Worm (Caenorhabditis elegans) whole organism, midembryonic: ENCODE results near the gene F48G7.10.

Experiments used
- T22C8.4 ChIP-seq: fragments of 200-800 bp; sonication (Bioruptor generic); IDR thresholded peaks from 2 replicates; pipeline ENCODE4 v1.3.6; 2022; ENCODE audit warnings: missing genetic modification characterization, missing compliant biosample characterization
- cog-1 ChIP-seq: sonication (generic microtip); optimal IDR thresholded peaks from 2 replicates; lab custom pipeline; 2016; ENCODE audit warnings: missing genetic modification characterization, missing compliant biosample characterization
- flt-1 ChIP-seq: fragments of 200-800 bp; sonication (Bioruptor generic); IDR thresholded peaks from 2 replicates; pipeline ENCODE4 v1.3.6; 2022; ENCODE audit warnings: missing genetic modification characterization, missing compliant biosample characterization
- klf-2 ChIP-seq: fragments of 200-800 bp; sonication (Bioruptor generic); conservative IDR thresholded peaks from 2 replicates; pipeline ENCODE4 v1.3.6; 2022; ENCODE audit warnings: missing genetic modification reagents, missing genetic modification characterization, missing compliant biosample characterization
- med-1 ChIP-seq: sonication (generic microtip); optimal IDR thresholded peaks from 2 replicates; lab custom pipeline; 2017; ENCODE audit warnings: missing genetic modification characterization, mild to moderate bottlenecking, missing compliant biosample characterization, antibody characterized with exemption, missing genetic modification reagents; ENCODE audit not compliant: insufficient read depth
- ref-1 ChIP-seq: fragments of 200-800 bp; sonication (Bioruptor generic); conservative IDR thresholded peaks from 2 replicates; pipeline ENCODE4 v1.3.6; 2022; ENCODE audit warnings: missing genetic modification reagents, missing genetic modification characterization, missing compliant biosample characterization
- tab-1 ChIP-seq: fragments of 200-800 bp; sonication (Bioruptor generic); IDR thresholded peaks from 2 replicates; pipeline ENCODE4 v1.3.6; 2022; ENCODE audit warnings: missing genetic modification characterization, missing compliant biosample characterization
- ztf-23 ChIP-seq: fragments of 200-800 bp; sonication (Bioruptor generic); IDR thresholded peaks from 2 replicates; pipeline ENCODE4 v1.3.6; 2022; ENCODE audit warnings: missing genetic modification reagents, missing genetic modification characterization, missing compliant biosample characterization
- ztf-29 ChIP-seq: fragments of 200-800 bp; sonication (Bioruptor generic); IDR thresholded peaks from 2 replicates; pipeline ENCODE4 v1.3.6; 2022; ENCODE audit warnings: missing genetic modification reagents, missing genetic modification characterization, missing compliant biosample characterization

F48G7.10 gene

DNA sequence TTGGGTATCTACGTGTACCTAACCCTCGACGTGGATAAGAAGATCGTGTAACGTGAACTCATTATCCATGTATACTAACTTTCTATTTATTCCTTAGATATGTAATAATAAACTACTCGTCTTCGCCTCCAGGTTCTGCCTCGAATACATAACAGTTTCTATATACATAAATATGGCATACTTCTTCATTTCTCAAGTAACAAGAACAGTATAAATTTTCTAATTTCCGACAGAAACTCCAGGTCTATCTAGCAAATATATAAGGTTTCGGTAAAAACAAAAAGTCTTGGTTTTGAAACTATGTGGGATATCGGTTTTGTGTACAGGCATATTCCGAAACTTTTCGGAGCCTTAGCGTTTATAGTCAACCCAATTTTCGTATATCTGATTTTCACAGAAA is 3.6 kb upstream of the F48G7.10 start, which contains the start of gene srj-37:
Gene srj-37, plus strand, starts transcription at position 301 of the 400 bp plus-strand sequence.
- no peak for TF ChIP-seq tab-1 (GFP tag; lab: Robert Waterston, UW)
- TF ChIP-seq cog-1 (tag; lab: Kevin White, UChicago): no peak
- no peak for TF ChIP-seq ztf-29 (GFP tag; lab: Robert Waterston, UW)
- TF ChIP-seq med-1 (GFP tag; lab: Kevin White, UChicago): no peak
- TF ChIP-seq ref-1 (GFP tag; lab: Robert Waterston, UW): no peak
- TF ChIP-seq ztf-23 (GFP tag; lab: Robert Waterston, UW): no peak
- no peak for TF ChIP-seq T22C8.4 (GFP tag; lab: Robert Waterston, UW)
- no peak for TF ChIP-seq flt-1 (GFP tag; lab: Robert Waterston, UW)
- no peak for TF ChIP-seq klf-2

DNA sequence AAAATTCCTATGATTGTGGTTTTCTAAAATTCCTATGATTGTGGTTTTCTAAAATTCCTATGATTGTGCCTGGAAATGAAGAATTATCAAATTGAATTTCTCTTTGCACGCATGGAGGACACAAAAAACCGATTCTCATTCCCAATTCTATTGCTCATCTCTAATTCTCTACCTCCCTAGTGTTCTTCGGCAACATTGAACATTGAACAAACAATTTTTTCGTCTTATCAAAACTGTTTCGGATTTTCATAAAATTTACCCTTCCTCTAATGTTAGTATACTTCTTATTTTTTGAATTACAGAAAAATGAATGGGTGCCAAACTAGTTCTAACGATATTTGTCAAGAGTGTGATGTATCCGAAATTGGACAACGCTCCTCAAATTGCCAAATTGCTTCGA is 1.5 kb upstream of the F48G7.10 start, which contains the start of gene pals-31:
Gene pals-31, plus strand, starts transcription at position 301 of the 400 bp plus-strand sequence.
- TF ChIP-seq med-1 (GFP tag; lab: Kevin White, UChicago) (no peak), flt-1 (GFP tag; lab: Robert Waterston, UW) (no peak), ztf-29 (GFP tag; lab: Robert Waterston, UW) (no peak), T22C8.4 (GFP tag; lab: Robert Waterston, UW) (no peak), ref-1 (GFP tag; lab: Robert Waterston, UW) (no peak), klf-2 (no peak), cog-1 (tag; lab: Kevin White, UChicago) (no peak), tab-1 (GFP tag; lab: Robert Waterston, UW) (no peak), ztf-23 (GFP tag; lab: Robert Waterston, UW) (no peak)

DNA sequence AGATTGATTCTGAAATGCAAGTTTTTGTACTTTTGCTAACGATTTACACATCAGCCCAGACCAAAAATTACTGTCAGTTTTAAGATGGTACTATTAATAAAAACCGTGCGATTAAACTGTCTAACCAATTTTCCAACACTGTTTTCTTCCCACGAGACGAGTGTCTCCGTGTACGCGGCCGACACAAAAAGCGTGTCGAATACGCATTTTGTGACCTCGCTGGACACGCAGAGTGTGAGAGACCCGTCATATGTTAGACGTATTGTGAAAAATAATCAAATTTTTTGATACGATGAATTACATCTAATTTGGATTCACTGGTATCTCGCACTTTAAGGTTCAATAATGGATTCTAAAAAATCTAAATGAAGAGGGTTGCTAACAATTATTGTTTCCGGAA is 875 bp upstream of the F48G7.10 start:
- TF ChIP-seq ztf-23 (GFP tag; lab: Robert Waterston, UW): no peak
- no peak for TF ChIP-seq T22C8.4 (GFP tag; lab: Robert Waterston, UW)
- TF ChIP-seq tab-1 (GFP tag; lab: Robert Waterston, UW): no peak
- TF ChIP-seq klf-2: no peak
- TF ChIP-seq med-1 (GFP tag; lab: Kevin White, UChicago): no peak

DNA sequence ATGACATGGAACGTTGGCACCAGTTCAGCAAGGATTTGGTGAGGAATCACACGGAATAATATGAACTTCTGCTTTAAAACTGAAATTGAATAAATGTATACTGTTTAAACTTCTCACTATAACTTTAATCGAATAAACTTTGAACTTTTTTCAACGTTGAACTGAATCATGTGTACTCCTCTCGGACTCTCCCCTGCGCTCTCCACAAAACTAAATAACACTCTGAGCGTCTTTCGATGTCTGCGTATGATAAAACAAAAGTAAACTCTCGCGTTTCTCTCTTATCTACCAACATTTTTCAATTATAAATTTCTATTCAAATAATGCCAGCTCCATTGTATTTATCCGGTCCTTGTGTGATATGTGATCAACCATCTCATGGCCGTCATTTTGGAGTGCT is 2.9 kb downstream of the F48G7.10 start:
- TF ChIP-seq ref-1 (GFP tag; lab: Robert Waterston, UW) (no peak), T22C8.4 (GFP tag; lab: Robert Waterston, UW) (no peak)

DNA sequence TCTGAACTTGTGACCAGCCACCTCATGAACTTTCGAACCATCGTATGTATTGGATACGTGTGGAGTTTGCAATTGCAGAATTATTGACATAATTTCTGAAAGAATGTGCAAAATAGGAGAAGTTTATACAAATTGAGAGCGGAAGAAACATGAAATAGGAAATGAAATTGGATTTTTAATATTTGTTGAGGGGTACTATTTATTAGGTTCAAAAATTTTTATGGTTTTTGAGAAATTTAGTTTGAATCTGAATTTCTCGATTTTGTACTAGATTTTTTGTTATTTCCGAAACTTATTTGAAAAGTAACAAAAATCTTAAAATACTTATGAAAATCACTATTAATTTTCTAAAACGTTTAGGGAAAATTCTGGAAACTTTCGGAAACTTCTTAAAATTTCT is 6.2 kb downstream of the F48G7.10 start, which contains the start of gene F48G7.9:
Gene F48G7.9, minus strand, starts transcription at position 101 of the 400 bp plus-strand sequence.
- TF ChIP-seq tab-1 (GFP tag; lab: Robert Waterston, UW): no peak
- TF ChIP-seq klf-2: no peak
- TF ChIP-seq T22C8.4 (GFP tag; lab: Robert Waterston, UW): no peak
- no peak for TF ChIP-seq flt-1 (GFP tag; lab: Robert Waterston, UW)
- TF ChIP-seq ztf-23 (GFP tag; lab: Robert Waterston, UW): no peak
- TF ChIP-seq cog-1 (tag; lab: Kevin White, UChicago): no peak
- no peak for TF ChIP-seq ztf-29 (GFP tag; lab: Robert Waterston, UW)
- no peak for TF ChIP-seq med-1 (GFP tag; lab: Kevin White, UChicago)
- no peak for TF ChIP-seq ref-1 (GFP tag; lab: Robert Waterston, UW)

DNA sequence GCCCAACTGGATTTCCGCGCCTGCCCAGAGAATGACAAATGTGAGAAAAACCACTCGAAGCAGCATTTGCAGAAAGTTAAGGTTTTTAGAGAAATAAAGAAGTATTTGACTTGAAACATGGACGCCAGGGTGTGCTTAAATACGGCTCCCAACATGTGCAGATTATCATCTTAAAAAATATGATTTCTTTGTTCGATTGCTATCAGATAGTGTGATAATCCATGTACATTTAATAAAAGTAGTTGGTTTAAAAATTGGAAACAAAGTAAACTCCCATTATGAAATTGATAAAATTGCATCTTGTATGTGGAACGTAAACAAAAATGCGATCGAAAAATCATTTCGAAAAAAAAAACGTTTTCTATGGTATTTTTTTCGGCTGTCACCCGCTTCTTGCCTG is 7.2 kb downstream of the F48G7.10 start, which contains the start of gene F48G7.8:
Gene F48G7.8, minus strand, starts transcription at position 101 of the 400 bp plus-strand sequence.
- TF ChIP-seq ztf-29 (GFP tag; lab: Robert Waterston, UW) (no peak), cog-1 (tag; lab: Kevin White, UChicago) (no peak), tab-1 (GFP tag; lab: Robert Waterston, UW) (no peak), ref-1 (GFP tag; lab: Robert Waterston, UW) (no peak), T22C8.4 (GFP tag; lab: Robert Waterston, UW) (no peak), flt-1 (GFP tag; lab: Robert Waterston, UW) (no peak), med-1 (GFP tag; lab: Kevin White, UChicago) (no peak)

DNA sequence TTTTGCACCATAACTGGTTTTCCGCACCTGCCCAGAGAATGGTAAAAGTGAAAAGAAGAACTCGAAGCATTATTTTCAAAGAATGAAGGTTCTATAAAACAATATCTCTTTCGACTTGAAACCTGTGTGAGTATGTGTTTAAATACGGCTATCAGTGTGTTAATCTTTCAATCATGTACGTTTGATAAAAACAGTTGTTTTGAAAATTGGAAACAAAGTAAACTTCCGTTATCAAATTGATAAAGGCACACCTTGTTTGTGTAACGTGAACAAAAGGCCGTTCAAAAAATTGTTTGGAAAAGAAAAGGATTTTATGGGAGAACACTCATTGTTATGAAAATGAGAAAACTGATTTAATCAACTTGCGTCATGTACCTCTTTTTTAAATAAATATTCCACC is 8.4 kb downstream of the F48G7.10 start, which contains the start of gene F48G7.7:
Gene F48G7.7, minus strand, starts transcription at position 101 of the 400 bp plus-strand sequence.
- TF ChIP-seq ztf-29 (GFP tag; lab: Robert Waterston, UW) (no peak), klf-2 (no peak), med-1 (GFP tag; lab: Kevin White, UChicago) (no peak), ztf-23 (GFP tag; lab: Robert Waterston, UW) (no peak), T22C8.4 (GFP tag; lab: Robert Waterston, UW) (no peak), tab-1 (GFP tag; lab: Robert Waterston, UW) (no peak), flt-1 (GFP tag; lab: Robert Waterston, UW) (no peak), cog-1 (tag; lab: Kevin White, UChicago) (no peak), ref-1 (GFP tag; lab: Robert Waterston, UW) (no peak)

DNA sequence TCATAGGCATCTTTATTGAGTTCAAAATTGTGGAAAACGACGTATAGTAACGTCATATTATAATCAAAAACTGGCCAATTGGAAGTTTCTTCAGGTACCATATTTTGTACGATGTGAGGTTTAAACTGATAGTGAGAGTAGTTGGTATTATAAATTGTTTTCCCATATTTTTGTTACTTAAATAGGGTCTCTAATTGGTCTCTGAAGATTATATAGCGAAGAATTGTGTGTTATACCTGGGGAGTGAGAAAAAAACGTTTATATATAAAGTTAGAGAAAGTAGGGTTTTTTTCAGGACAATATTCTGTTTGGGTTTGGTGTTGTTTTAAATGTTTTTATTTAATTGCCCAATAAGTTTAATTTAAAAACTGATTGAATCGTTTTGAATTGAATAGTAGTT is 9.8 kb downstream of the F48G7.10 start, which contains the start of gene srt-17:
Gene srt-17, minus strand, starts transcription at position 101 of the 400 bp plus-strand sequence.
- TF ChIP-seq tab-1 (GFP tag; lab: Robert Waterston, UW) (no peak), ztf-29 (GFP tag; lab: Robert Waterston, UW) (no peak), med-1 (GFP tag; lab: Kevin White, UChicago) (no peak), ztf-23 (GFP tag; lab: Robert Waterston, UW) (no peak), klf-2 (no peak), cog-1 (tag; lab: Kevin White, UChicago) (no peak), ref-1 (GFP tag; lab: Robert Waterston, UW) (no peak)

DNA sequence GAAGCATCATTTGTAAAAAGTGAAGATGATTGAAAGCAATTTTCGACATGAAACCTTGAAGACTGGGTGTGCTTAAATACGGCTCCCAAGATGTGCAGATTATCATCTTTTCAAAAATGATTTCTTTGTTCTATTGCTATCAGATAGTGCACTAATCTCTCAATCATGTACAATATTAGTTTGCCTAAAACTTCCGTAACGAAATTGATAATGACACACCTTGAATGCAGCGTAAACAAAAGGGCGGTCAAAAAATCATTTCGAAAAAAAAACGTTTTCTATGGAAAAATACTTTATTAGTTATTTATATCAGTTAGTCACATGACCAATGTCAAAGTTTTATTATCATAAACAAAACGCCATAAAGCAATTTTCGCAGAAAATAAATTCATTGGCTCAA is 11.9 kb downstream of the F48G7.10 start, which contains the start of gene F48G7.5:
Gene F48G7.5, minus strand, starts transcription at position 34 of the 400 bp plus-strand sequence.
- TF ChIP-seq klf-2 (no peak), ref-1 (GFP tag; lab: Robert Waterston, UW) (no peak), med-1 (GFP tag; lab: Kevin White, UChicago) (no peak), cog-1 (tag; lab: Kevin White, UChicago) (no peak), flt-1 (GFP tag; lab: Robert Waterston, UW) (no peak), ztf-29 (GFP tag; lab: Robert Waterston, UW) (no peak), T22C8.4 (GFP tag; lab: Robert Waterston, UW) (no peak), tab-1 (GFP tag; lab: Robert Waterston, UW) (no peak), ztf-23 (GFP tag; lab: Robert Waterston, UW) (no peak)
